Worm (Caenorhabditis elegans) whole organism, L1 larva: ENCODE measurements around the gene Y54G2A.12.

Experiments used
- C04F5.9 ChIP-seq: sonication (generic microtip); optimal IDR thresholded peaks from 2 replicates; lab custom pipeline; 2016; ENCODE audit warnings: missing genetic modification characterization, missing compliant biosample characterization
- C16A3.4 ChIP-seq: fragments of 150-350 bp; optimal IDR thresholded peaks from 2 replicates; lab custom pipeline; 2014; ENCODE audit warnings: missing biosample characterization, missing genetic modification characterization
- aha-1 ChIP-seq: fragments of 150-350 bp; optimal IDR thresholded peaks from 2 replicates; lab custom pipeline; 2014; ENCODE audit warnings: missing biosample characterization, missing genetic modification characterization
- alr-1 ChIP-seq: fragments of 200-800 bp; sonication (Bioruptor generic); optimal IDR thresholded peaks from 2 replicates; lab custom pipeline; 2018; ENCODE audit warnings: borderline replicate concordance, mild to moderate bottlenecking, missing genetic modification characterization, missing compliant biosample characterization
- ama-1 ChIP-seq: fragments of 150-350 bp; optimal IDR thresholded peaks from 2 replicates; lab custom pipeline; 2014
- blmp-1 ChIP-seq: fragments of 150-350 bp; optimal IDR thresholded peaks from 2 replicates; lab custom pipeline; 2014; ENCODE audit warnings: missing biosample characterization, missing genetic modification characterization
- ceh-8 ChIP-seq: fragments of 200-800 bp; sonication (Bioruptor generic); optimal IDR thresholded peaks from 2 replicates; lab custom pipeline; 2018; ENCODE audit warnings: mild to moderate bottlenecking, missing genetic modification characterization, moderate library complexity, missing compliant biosample characterization
- ceh-88 ChIP-seq: fragments of 200-800 bp; sonication (Bioruptor generic); IDR thresholded peaks from 2 replicates; pipeline ENCODE4 v1.3.6; 2022; ENCODE audit warnings: missing genetic modification characterization, missing compliant biosample characterization
- ceh-90 ChIP-seq: sonication (generic microtip); optimal IDR thresholded peaks from 2 replicates; lab custom pipeline; 2016; ENCODE audit warnings: missing genetic modification characterization, missing compliant biosample characterization
- ces-1 ChIP-seq: fragments of 150-350 bp; optimal IDR thresholded peaks from 2 replicates; lab custom pipeline; 2014; ENCODE audit warnings: missing biosample characterization, missing genetic modification reagents, missing genetic modification characterization
- dpl-1 ChIP-seq, 3 experiments: fragments of 150-350 bp in 2 of 3; sonication (generic microtip) in 1 of 3; optimal IDR thresholded peaks; 2 replicates each; lab custom pipeline; 2014 to 2017; ENCODE audit warnings: missing biosample characterization in 3 of 3, missing genetic modification characterization in 3 of 3, missing genetic modification reagents in 3 of 3
- dsc-1 ChIP-seq: sonication (generic microtip); optimal IDR thresholded peaks from 2 replicates; lab custom pipeline; 2016; ENCODE audit warnings: mild to moderate bottlenecking, missing genetic modification characterization, missing compliant biosample characterization
- efl-1 ChIP-seq, 4 experiments: fragments of 150-350 bp; optimal IDR thresholded peaks in 3 of 4; peaks in 1 of 4; 1 replicate in 1 of 4; 2 replicates in 3 of 4; lab custom pipeline; 2014; ENCODE audit warnings: missing biosample characterization in 2 of 4, missing genetic modification characterization in 2 of 4, missing genetic modification reagents in 2 of 4
- egl-27 ChIP-seq, 2 experiments: fragments of 150-350 bp in 1 of 2; sonication (generic microtip); optimal IDR thresholded peaks; 3 replicates each; lab custom pipeline; 2017 to 2018; ENCODE audit warnings: missing biosample characterization in 2 of 2, missing genetic modification characterization in 2 of 2, missing genetic modification reagents in 2 of 2
- elt-2 ChIP-seq: sonication (generic microtip); optimal IDR thresholded peaks from 2 replicates; lab custom pipeline; 2016; ENCODE audit warnings: missing genetic modification characterization, mild to moderate bottlenecking, inconsistent platforms, missing compliant biosample characterization, missing genetic modification reagents
- fkh-4 ChIP-seq: sonication (generic microtip); optimal IDR thresholded peaks from 2 replicates; lab custom pipeline; 2016; ENCODE audit warnings: missing compliant biosample characterization, missing genetic modification characterization, borderline replicate concordance
- fos-1 ChIP-seq: fragments of 150-350 bp; optimal IDR thresholded peaks from 2 replicates; lab custom pipeline; 2014; ENCODE audit warnings: missing biosample characterization, missing genetic modification characterization
- grh-1 ChIP-seq: fragments of 200-800 bp; sonication (Bioruptor generic); IDR thresholded peaks from 2 replicates; pipeline ENCODE4 v1.3.6; 2022; ENCODE audit warnings: missing genetic modification reagents, missing genetic modification characterization, missing compliant biosample characterization
- hlh-17 ChIP-seq: fragments of 200-800 bp; sonication (Bioruptor generic); optimal IDR thresholded peaks from 2 replicates; lab custom pipeline; 2018; ENCODE audit warnings: missing genetic modification characterization, mild to moderate bottlenecking, missing compliant biosample characterization, moderate library complexity, borderline replicate concordance
- hlh-4 ChIP-seq: sonication (generic microtip); optimal IDR thresholded peaks from 2 replicates; lab custom pipeline; 2016; ENCODE audit warnings: mild to moderate bottlenecking, missing genetic modification characterization, missing compliant biosample characterization
- irx-1 ChIP-seq: sonication (generic microtip); optimal IDR thresholded peaks from 2 replicates; lab custom pipeline; 2016; ENCODE audit warnings: missing genetic modification characterization, missing compliant biosample characterization
- lin-13 ChIP-seq: fragments of 150-350 bp; optimal IDR thresholded peaks from 2 replicates; lab custom pipeline; 2014; ENCODE audit warnings: missing biosample characterization, missing genetic modification reagents, missing genetic modification characterization
- lin-14 ChIP-seq: fragments of 200-800 bp; sonication (Bioruptor generic); optimal IDR thresholded peaks from 2 replicates; lab custom pipeline; 2018; ENCODE audit warnings: mild to moderate bottlenecking, missing genetic modification characterization, moderate library complexity, missing compliant biosample characterization
- lin-35 ChIP-seq, 2 experiments: fragments of 150-350 bp; optimal IDR thresholded peaks; 2 replicates each; lab custom pipeline; 2014; ENCODE audit warnings: missing biosample characterization in 2 of 2, missing genetic modification characterization in 2 of 2, missing genetic modification reagents in 2 of 2
- lsy-2 ChIP-seq, 2 experiments: fragments of 150-350 bp; optimal IDR thresholded peaks; 2 replicates each; lab custom pipeline; 2014; ENCODE audit warnings: missing biosample characterization in 2 of 2, missing genetic modification characterization in 2 of 2
- mdl-1 ChIP-seq, 2 experiments: fragments of 150-350 bp; optimal IDR thresholded peaks; 2 replicates each; lab custom pipeline; 2014 to 2017; ENCODE audit warnings: missing biosample characterization in 2 of 2, missing genetic modification characterization in 2 of 2, inconsistent platforms in 1 of 2
- nhr-11 ChIP-seq: fragments of 150-350 bp; optimal IDR thresholded peaks from 2 replicates; lab custom pipeline; 2014; ENCODE audit warnings: missing biosample characterization, missing genetic modification characterization
- nhr-12 ChIP-seq: sonication (generic microtip); optimal IDR thresholded peaks from 2 replicates; lab custom pipeline; 2017; ENCODE audit warnings: missing biosample characterization, missing genetic modification characterization
- nhr-19 ChIP-seq: fragments of 200-800 bp; sonication (Bioruptor generic); conservative IDR thresholded peaks from 2 replicates; pipeline ENCODE4 v1.3.6; 2022; ENCODE audit warnings: missing genetic modification characterization, missing compliant biosample characterization
- nhr-20 ChIP-seq: sonication (generic microtip); optimal IDR thresholded peaks from 2 replicates; lab custom pipeline; 2016; ENCODE audit warnings: mild to moderate bottlenecking, missing genetic modification characterization, missing compliant biosample characterization
- nhr-237 ChIP-seq: fragments of 150-350 bp; optimal IDR thresholded peaks from 2 replicates; lab custom pipeline; 2014; ENCODE audit warnings: missing biosample characterization, missing genetic modification characterization
- nhr-28 ChIP-seq: fragments of 150-350 bp; optimal IDR thresholded peaks from 2 replicates; lab custom pipeline; 2014; ENCODE audit warnings: missing biosample characterization, missing genetic modification characterization
- nhr-47 ChIP-seq: sonication (generic microtip); optimal IDR thresholded peaks from 2 replicates; lab custom pipeline; 2016; ENCODE audit warnings: mild to moderate bottlenecking, missing genetic modification characterization, moderate library complexity, missing compliant biosample characterization
- nhr-71 ChIP-seq: sonication (generic microtip); optimal IDR thresholded peaks from 2 replicates; lab custom pipeline; 2016; ENCODE audit warnings: mild to moderate bottlenecking, missing genetic modification characterization, moderate library complexity, missing compliant biosample characterization
- nhr-77 ChIP-seq: fragments of 150-350 bp; optimal IDR thresholded peaks from 2 replicates; lab custom pipeline; 2014; ENCODE audit warnings: missing biosample characterization, missing genetic modification characterization
- nhr-84 ChIP-seq: sonication (generic microtip); optimal IDR thresholded peaks from 2 replicates; lab custom pipeline; 2017; ENCODE audit warnings: missing biosample characterization, missing genetic modification characterization
- nhr-90 ChIP-seq: sonication (generic microtip); optimal IDR thresholded peaks from 2 replicates; lab custom pipeline; 2016; ENCODE audit warnings: mild to moderate bottlenecking, missing genetic modification characterization, missing compliant biosample characterization; ENCODE audit not compliant: poor library complexity
- pqm-1 ChIP-seq: sonication (generic microtip); optimal IDR thresholded peaks from 3 replicates; lab custom pipeline; 2017; ENCODE audit warnings: missing biosample characterization, missing genetic modification characterization
- snu-23 ChIP-seq: sonication (generic microtip); optimal IDR thresholded peaks from 2 replicates; lab custom pipeline; 2016; ENCODE audit warnings: missing genetic modification characterization, missing compliant biosample characterization
- sox-4 ChIP-seq: sonication (generic microtip); optimal IDR thresholded peaks from 2 replicates; lab custom pipeline; 2016; ENCODE audit warnings: missing genetic modification characterization, missing compliant biosample characterization
- sup-37 ChIP-seq: fragments of 200-800 bp; sonication (Bioruptor generic); optimal IDR thresholded peaks from 2 replicates; lab custom pipeline; 2018; ENCODE audit warnings: mild to moderate bottlenecking, missing genetic modification characterization, missing compliant biosample characterization
- tlp-1 ChIP-seq: fragments of 150-350 bp; optimal IDR thresholded peaks from 2 replicates; lab custom pipeline; 2014; ENCODE audit warnings: missing biosample characterization, missing genetic modification characterization
- unc-130 ChIP-seq: fragments of 150-350 bp; optimal IDR thresholded peaks from 2 replicates; lab custom pipeline; 2017; ENCODE audit warnings: missing biosample characterization, missing genetic modification characterization, inconsistent platforms
- unc-30 ChIP-seq: sonication (generic microtip); optimal IDR thresholded peaks from 2 replicates; lab custom pipeline; 2017; ENCODE audit warnings: missing biosample characterization, missing genetic modification characterization
- unc-98 ChIP-seq: fragments of 200-800 bp; sonication (Bioruptor generic); IDR thresholded peaks from 2 replicates; pipeline ENCODE4 v1.3.6; 2022; ENCODE audit warnings: missing genetic modification characterization, missing compliant biosample characterization
- vab-15 ChIP-seq: sonication (generic microtip); optimal IDR thresholded peaks from 2 replicates; lab custom pipeline; 2017; ENCODE audit warnings: missing genotype, mild to moderate bottlenecking, missing genetic modification characterization, missing compliant biosample characterization
- zip-4 ChIP-seq: fragments of 200-800 bp; sonication (Bioruptor generic); optimal IDR thresholded peaks from 2 replicates; lab custom pipeline; 2018; ENCODE audit warnings: mild to moderate bottlenecking, missing genetic modification characterization, moderate library complexity, missing compliant biosample characterization
- ztf-4 ChIP-seq: fragments of 150-350 bp; optimal IDR thresholded peaks from 2 replicates; lab custom pipeline; 2014; ENCODE audit warnings: missing biosample characterization, missing genetic modification characterization

Gene Y54G2A.12

DNA sequence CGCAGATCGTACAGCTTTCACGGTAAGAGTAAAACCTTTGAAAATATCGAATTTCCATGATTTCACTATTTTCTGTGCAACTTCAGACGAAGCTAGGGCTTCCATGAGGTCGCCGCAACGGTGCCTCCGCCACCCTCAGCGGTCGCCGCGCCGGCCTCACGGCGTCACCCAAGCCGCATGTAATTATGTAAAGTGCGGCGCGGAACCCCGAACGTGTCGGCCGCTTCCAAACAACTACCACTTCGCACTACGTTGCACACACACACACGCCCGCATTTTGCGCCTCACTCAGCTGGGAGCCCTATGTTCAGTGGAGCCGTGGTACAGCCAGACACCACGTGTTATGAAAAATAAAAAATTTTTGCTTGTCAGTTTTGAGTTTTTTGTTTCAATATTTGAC lies 34.4 kb upstream of the Y54G2A.12 start:
- no peak for TF ChIP-seq dsc-1 (tag; lab: Kevin White, UChicago)
- TF ChIP-seq unc-98 (GFP tag; lab: Robert Waterston, UW), result no peak
- TF ChIP-seq nhr-11, result no peak
- no peak for TF ChIP-seq tlp-1 (tag; lab: Kevin White, UChicago)
- no peak for TF ChIP-seq vab-15 (tag; lab: Kevin White, UChicago)
- TF ChIP-seq sox-4 (tag; lab: Kevin White, UChicago), result no peak
- no peak for TF ChIP-seq lin-13
- TF ChIP-seq pqm-1 (tag; lab: Kevin White, UChicago), result no peak
- TF ChIP-seq fos-1 (tag; lab: Kevin White, UChicago), result no peak
- TF ChIP-seq hlh-17 (GFP tag; lab: Kevin White, UChicago), result no peak
- TF ChIP-seq ceh-90 (tag; lab: Kevin White, UChicago), result no peak
- no peak for TF ChIP-seq aha-1 (tag; lab: Kevin White, UChicago)
- TF ChIP-seq C04F5.9, result no peak
- no peak for TF ChIP-seq fkh-4 (tag; lab: Kevin White, UChicago)
- TF ChIP-seq nhr-12 (tag; lab: Kevin White, UChicago), result no peak
- TF ChIP-seq nhr-28 (tag; lab: Kevin White, UChicago), result no peak

DNA sequence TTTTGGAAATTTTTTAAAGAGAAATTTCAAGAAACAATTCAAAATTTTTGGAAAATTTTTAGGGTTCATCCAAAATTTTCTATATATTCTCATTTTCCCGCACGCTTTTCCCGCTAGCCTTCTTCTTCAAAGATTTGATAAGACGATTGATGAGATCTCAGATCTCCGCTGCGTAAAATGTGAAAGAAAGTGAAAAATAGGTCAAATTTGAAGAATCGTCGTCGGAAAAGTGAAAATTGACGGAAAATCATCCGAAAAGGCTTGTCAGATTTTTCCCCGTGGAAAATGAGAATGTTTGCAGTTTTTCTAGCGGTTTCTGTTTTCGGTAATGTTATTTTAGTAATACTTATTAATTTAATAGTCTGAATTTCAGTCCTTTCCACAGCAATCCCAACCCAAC lies 26.6 kb upstream of the Y54G2A.12 start, which contains the start of gene Y54G2A.76:
TSS of gene Y54G2A.76 (plus strand) at position 203 of the 400 bp plus-strand sequence.
- TF ChIP-seq unc-30 (tag; lab: Kevin White, UChicago) (no peak), zip-4 (GFP tag; lab: Kevin White, UChicago) (no peak), nhr-28 (tag; lab: Kevin White, UChicago) (no peak), blmp-1 (peak; percentile 99)

DNA sequence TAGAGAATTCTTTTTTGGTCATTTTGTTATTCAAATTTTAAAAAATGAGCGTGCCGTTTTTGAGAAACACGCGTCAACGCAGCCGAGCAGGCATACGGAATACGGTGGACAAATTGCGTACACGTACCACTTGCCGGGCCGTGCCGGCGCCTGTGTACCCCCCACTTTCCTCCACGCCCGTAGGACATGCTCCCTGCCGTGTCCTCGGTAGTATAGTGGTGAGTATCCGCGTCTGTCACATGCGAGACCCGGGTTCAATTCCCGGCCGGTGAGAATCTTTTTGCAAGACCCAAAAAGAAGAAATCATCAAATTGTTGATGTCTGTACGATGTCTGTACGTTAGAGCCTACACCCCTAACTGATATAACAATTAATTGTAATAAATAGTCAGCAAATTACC lies 25.5 kb upstream of the Y54G2A.12 start:
- TF ChIP-seq nhr-28 (tag; lab: Kevin White, UChicago) (no peak), nhr-237 (tag; lab: Kevin White, UChicago) (no peak), efl-1 (optimal IDR thresholded peaks at IDR 0.05; lab: Kevin White, UChicago) (no peak), efl-1 (GFP tag; optimal IDR thresholded peaks at IDR 0.05 in 1 of 2; lab: Kevin White, UChicago) (no peak), alr-1 (no peak), ces-1 (GFP tag; lab: Kevin White, UChicago) (no peak), C16A3.4 (tag; lab: Kevin White, UChicago) (no peak), nhr-71 (tag; lab: Kevin White, UChicago) (no peak), hlh-4 (no peak)

DNA sequence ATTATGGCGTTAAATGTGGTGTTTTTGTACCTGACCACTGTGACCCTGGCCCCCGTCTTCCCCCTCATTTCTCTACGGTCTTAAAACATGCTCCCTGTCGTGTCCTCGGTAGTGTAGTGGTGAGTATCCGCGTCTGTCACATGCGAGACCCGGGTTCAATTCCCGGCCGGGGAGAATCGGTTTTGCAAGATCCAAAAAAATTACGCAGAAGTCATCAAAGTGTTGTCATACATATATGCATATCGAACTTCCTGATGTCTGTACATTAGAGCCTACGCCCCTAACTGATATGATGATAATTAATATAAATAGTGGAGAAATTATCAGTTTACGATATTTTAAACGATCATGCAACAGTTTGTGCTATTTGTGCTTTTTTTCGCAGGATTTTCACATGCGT lies 22.9 kb upstream of the Y54G2A.12 start, which contains the start of gene Y54G2A.45:
TSS of gene Y54G2A.45 (plus strand) at position 333 of the 400 bp plus-strand sequence.
- TF ChIP-seq ztf-4 (tag; lab: Kevin White, UChicago) (no peak), dpl-1 (GFP tag; optimal IDR thresholded peaks at IDR 0.05; lab: Kevin White, UChicago) (peak in 1 of 3 experiments; percentile 5), grh-1 (GFP tag; lab: Robert Waterston, UW) (no peak), lin-14 (GFP tag; lab: Kevin White, UChicago) (no peak), nhr-20 (tag; lab: Kevin White, UChicago) (peak; percentile 40), unc-130 (tag; lab: Kevin White, UChicago) (no peak), alr-1 (no peak), nhr-77 (tag; lab: Kevin White, UChicago) (peak; percentile 5), nhr-11 (no peak), mdl-1 (tag; optimal IDR thresholded peaks at IDR 0.05; lab: Kevin White, UChicago) (peak in 1 of 2 experiments; percentile 28), elt-2 (tag; lab: Kevin White, UChicago) (peak; percentile 64), ceh-8 (GFP tag; lab: Kevin White, UChicago) (no peak), lsy-2 (tag; optimal IDR thresholded peaks at IDR 0.05; lab: Kevin White, UChicago) (peak in 1 of 2 experiments; percentile 57), ama-1 (lab: Kevin White, UChicago) (no peak), C16A3.4 (tag; lab: Kevin White, UChicago) (peak; percentile 14), ceh-88 (GFP tag; lab: Robert Waterston, UW) (no peak), irx-1 (tag; lab: Kevin White, UChicago) (no peak), egl-27 (tag; optimal IDR thresholded peaks at IDR 0.05; lab: Kevin White, UChicago) (no peak), lin-35 (GFP tag; optimal IDR thresholded peaks at IDR 0.05; lab: Kevin White, UChicago) (peak in 1 of 2 experiments; percentile 55), nhr-47 (tag; lab: Kevin White, UChicago) (peak; percentile 57), nhr-90 (peak; percentile 40), fkh-4 (tag; lab: Kevin White, UChicago) (no peak), snu-23 (GFP tag; lab: Kevin White, UChicago) (peak; percentile 36), nhr-84 (no peak), sup-37 (GFP tag; lab: Kevin White, UChicago) (no peak), nhr-19 (peak; percentile 26)
